Fruit fly (Drosophila melanogaster): Measurements from ENCODE around the gene CG34426.

Gene CG34426

DNA sequence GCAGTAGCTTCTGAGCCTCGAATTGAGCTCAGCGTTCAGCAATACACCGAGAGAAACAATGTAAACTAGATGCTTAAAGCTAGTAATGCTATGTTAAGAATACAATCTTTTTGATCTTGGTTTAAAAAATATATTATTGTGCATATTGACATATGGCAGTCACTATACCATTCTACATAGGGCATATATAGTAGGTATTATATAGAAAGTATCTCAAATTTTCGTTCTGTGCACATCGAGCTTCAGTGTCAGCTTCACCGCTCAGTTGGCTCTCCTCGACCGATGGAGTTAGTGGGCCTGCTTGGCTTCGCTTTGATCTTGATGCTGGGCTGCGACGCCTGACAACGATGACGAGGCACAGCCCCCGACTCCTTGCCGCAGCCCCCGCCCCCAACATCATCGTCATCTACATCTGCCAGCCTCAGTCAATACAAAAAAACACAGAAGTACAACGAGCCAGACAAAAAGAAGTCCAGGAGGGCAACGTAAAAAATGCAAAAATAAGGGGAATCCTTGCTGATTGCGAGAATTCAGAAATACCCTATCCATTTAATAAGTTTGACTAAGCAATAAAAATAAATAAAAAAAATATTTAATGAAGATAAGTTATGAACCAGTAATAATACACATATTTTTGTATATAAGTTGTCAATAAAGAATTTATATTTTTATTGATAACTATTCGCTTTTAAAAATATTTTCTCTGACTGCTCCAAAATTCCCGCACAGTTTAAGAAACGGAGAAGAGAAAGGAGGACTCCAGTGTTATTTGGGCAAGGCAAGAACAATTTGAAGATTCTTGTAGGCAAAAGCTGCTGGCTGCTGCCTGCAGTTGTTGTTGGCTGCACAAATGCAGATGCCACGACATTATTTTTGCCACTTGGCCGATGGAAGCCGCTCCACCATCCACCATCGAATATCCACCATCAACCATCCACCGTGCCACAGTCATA is 19.7 kb downstream of the CG34426 start (continued):
- TF ChIP-seq CG1647 (GFP tag; optimal IDR thresholded peaks at IDR 0.05) = no peak
- no peak for TF ChIP-seq org-1 (GFP tag; optimal IDR thresholded peaks at IDR 0.05)
- TF ChIP-seq row (GFP tag; IDR thresholded peaks at IDR 0.05) = peak; percentile 29; the same call in 1 of the 3 replicates
- peak; percentile 17 to 71 for TF ChIP-seq bsh (GFP tag; optimal IDR thresholded peaks at IDR 0.05)
- TF ChIP-seq trh (GFP tag; optimal IDR thresholded peaks at IDR 0.05) = no peak
- no peak for TF ChIP-seq Hey (tag; optimal IDR thresholded peaks at IDR 0.05)
- no peak for TF ChIP-seq h (optimal IDR thresholded peaks at IDR 0.05)
- no peak for TF ChIP-seq sima (GFP tag; optimal IDR thresholded peaks at IDR 0.05)
- no peak for TF ChIP-seq CG12299 (tag; optimal IDR thresholded peaks at IDR 0.05)
- TF ChIP-seq CG6689 (GFP tag; IDR thresholded peaks at IDR 0.05) = no peak
- TF ChIP-seq corto (GFP tag; optimal IDR thresholded peaks at IDR 0.05) = peak; percentile 80
- TF ChIP-seq salm (tag; optimal IDR thresholded peaks at IDR 0.05) = no peak
- TF ChIP-seq Fer1 (GFP tag; optimal IDR thresholded peaks at IDR 0.05) = no peak
- no peak for TF ChIP-seq CG14441 (GFP tag; IDR thresholded peaks at IDR 0.05)
- no peak for TF ChIP-seq slp2 (GFP tag; optimal IDR thresholded peaks at IDR 0.05)
- TF ChIP-seq jing (GFP tag; optimal IDR thresholded peaks at IDR 0.05) = no peak
- no peak for TF ChIP-seq toy (GFP tag; IDR thresholded peaks at IDR 0.05)
- no peak for TF ChIP-seq unpg (GFP tag; optimal IDR thresholded peaks at IDR 0.05)
- no peak for TF ChIP-seq fd102C (GFP tag; optimal IDR thresholded peaks at IDR 0.05)
- no peak for TF ChIP-seq CG18011 (GFP tag; optimal IDR thresholded peaks at IDR 0.05)
- TF ChIP-seq CG33557 (GFP tag; optimal IDR thresholded peaks at IDR 0.05) = no peak
- no peak for TF ChIP-seq CG16863 (GFP tag; optimal IDR thresholded peaks at IDR 0.05)
- no peak for TF ChIP-seq mld (GFP tag; IDR thresholded peaks at IDR 0.05; ENCODE audit: partially characterized antibody)
- no peak for TF ChIP-seq cg (GFP tag; optimal IDR thresholded peaks at IDR 0.05)
- TF ChIP-seq sisA (GFP tag; IDR thresholded peaks at IDR 0.05) = no peak
- TF ChIP-seq CG34376 (GFP tag; optimal IDR thresholded peaks at IDR 0.05) = no peak
- TF ChIP-seq Scr (GFP tag; IDR thresholded peaks at IDR 0.05; ENCODE audit: partially characterized antibody) = no peak
- TF ChIP-seq Nf-YB (GFP tag; optimal IDR thresholded peaks at IDR 0.05) = no peak
- no peak for TF ChIP-seq luna (GFP tag; optimal IDR thresholded peaks at IDR 0.05)
- no peak for TF ChIP-seq CG2129 (GFP tag; IDR thresholded peaks at IDR 0.05; ENCODE audit: partially characterized antibody)
- no peak for TF ChIP-seq CG2678 (tag; optimal IDR thresholded peaks at IDR 0.05)
- 0 out of 3 replicates have a peak, but pooled peaks have one; percentile 15 for TF ChIP-seq CG11093 (GFP tag; IDR thresholded peaks at IDR 0.05)
- TF ChIP-seq shn (GFP tag; optimal IDR thresholded peaks at IDR 0.05) = no peak
- no peak for TF ChIP-seq Eip74EF (GFP tag; optimal IDR thresholded peaks at IDR 0.05)
- TF ChIP-seq ems (GFP tag; optimal IDR thresholded peaks at IDR 0.05) = no peak
- no peak for TF ChIP-seq esg (GFP tag; conservative IDR thresholded peaks at IDR 0.05)
- TF ChIP-seq Drgx (GFP tag; IDR thresholded peaks at IDR 0.05) = peak; percentile 85
- TF ChIP-seq CG4854 (GFP tag; optimal IDR thresholded peaks at IDR 0.05) = no peak

DNA sequence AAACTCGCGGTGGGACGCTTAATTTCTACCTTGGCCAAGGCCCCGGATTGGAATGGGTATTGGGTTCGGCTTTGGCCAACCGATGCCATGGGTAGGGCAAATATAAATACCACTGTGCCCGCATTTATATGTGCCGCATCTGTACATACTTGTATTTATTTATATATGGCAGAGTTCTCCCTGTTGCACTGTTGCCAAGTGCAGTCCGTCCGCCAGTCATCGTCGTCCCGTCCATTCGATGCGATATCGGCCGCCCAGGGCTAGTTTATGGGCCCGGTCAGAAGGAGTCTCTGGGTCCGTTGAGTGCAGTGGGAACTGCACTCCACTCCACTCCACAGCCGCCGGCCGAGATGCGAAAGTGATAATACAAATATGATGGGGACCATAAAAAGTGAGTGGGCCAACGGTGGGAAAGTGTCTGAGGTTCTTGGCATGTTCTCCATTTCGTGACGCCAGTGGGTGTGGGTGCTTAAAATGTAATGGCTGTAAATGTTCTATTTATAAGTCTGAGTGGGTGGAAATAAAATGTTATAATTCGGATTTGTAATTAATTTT is 20.7 kb downstream of the CG34426 start:
- TF ChIP-seq CG12155 (GFP tag; optimal IDR thresholded peaks at IDR 0.05) (no peak), MTF-1 (GFP tag; optimal IDR thresholded peaks at IDR 0.05; ENCODE audit: borderline replicate concordance) (no peak), CG11456 (GFP tag; IDR thresholded peaks at IDR 0.05) (0 out of 3 replicates have a peak, but pooled peaks have one; percentile 29), CG11695 (GFP tag; IDR thresholded peaks at IDR 0.05) (no peak), CG12104 (GFP tag; optimal IDR thresholded peaks at IDR 0.05) (no peak), odd (GFP tag; optimal IDR thresholded peaks at IDR 0.05) (no peak), Med (GFP tag) (peak; percentile 36), Six4 (GFP tag; optimal IDR thresholded peaks at IDR 0.05) (no peak), CG16863 (GFP tag; optimal IDR thresholded peaks at IDR 0.05) (no peak), CG17802 (tag; optimal IDR thresholded peaks at IDR 0.05) (no peak), CG15269 (tag; optimal IDR thresholded peaks at IDR 0.05) (no peak), CG8359 (GFP tag; optimal IDR thresholded peaks at IDR 0.05; ENCODE audit: borderline replicate concordance) (no peak), gro (GFP tag; optimal IDR thresholded peaks at IDR 0.05) (no peak)

All from whole organism, embryonic.